Worm (Caenorhabditis elegans): ENCODE data around the gene hyl-1.

Gene hyl-1

ce11 chrIV:8538659-8539173 lies at the start of gene hyl-1:
Gene hyl-1, plus strand, starts transcription at chrIV:8539123.
- TF ChIP-seq tbx-11 (GFP tag; IDR thresholded peaks at IDR 0.05) (no peak), ceh-13 (GFP tag; optimal IDR thresholded peaks at IDR 0.05) (no peak), pes-1 (GFP tag; IDR thresholded peaks at IDR 0.05) (no peak), tra-4 (tag; optimal IDR thresholded peaks at IDR 0.05) (no peak), B0310.2 (tag; optimal IDR thresholded peaks at IDR 0.05) (no peak), hmbx-1 (tag; optimal IDR thresholded peaks at IDR 0.05) (no peak), tbx-37 (GFP tag; conservative IDR thresholded peaks at IDR 0.05) (no peak)

ce11 chrIV:8489915-8490314 lies 49.0 kb upstream of the hyl-1 start, which contains the start of gene srlf-2:
Gene srlf-2, plus strand, starts transcription at chrIV:8490215.
- TF ChIP-seq hnd-1 (tag; optimal IDR thresholded peaks at IDR 0.05) (no peak), sea-1 (GFP tag; conservative IDR thresholded peaks at IDR 0.05) (no peak), ets-7 (tag; optimal IDR thresholded peaks at IDR 0.05) (no peak), ama-1 (optimal IDR thresholded peaks at IDR 0.05) (no peak), aly-1 (tag; optimal IDR thresholded peaks at IDR 0.05) (no peak), scrt-1 (GFP tag; IDR thresholded peaks at IDR 0.05) (no peak), tbx-37 (GFP tag; conservative IDR thresholded peaks at IDR 0.05) (no peak), flt-1 (GFP tag; IDR thresholded peaks at IDR 0.05) (no peak), tra-4 (tag; optimal IDR thresholded peaks at IDR 0.05) (no peak)

DNA sequence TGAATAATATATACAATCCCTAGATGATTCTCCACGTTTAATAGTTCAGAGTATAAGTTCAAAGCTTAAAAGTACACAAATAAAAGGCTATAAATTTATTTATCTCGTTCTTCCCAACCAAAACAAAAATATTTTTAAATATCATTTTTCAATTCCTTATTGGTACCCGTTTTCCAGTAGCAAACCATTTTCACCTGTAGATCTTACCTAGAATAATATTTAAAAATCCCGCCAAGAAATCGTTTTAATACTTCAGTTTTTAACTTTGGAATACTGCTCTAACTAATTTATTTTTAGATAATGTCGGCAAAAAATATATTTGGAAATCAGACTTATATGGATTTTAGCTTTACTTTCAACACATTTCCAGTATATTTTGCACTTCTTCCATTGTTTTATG lies 46.7 kb upstream of the hyl-1 start, which contains the start of gene sru-7:
sru-7 (plus strand) TSS at position 301 of the 400 bp plus-strand sequence.
- TF ChIP-seq ceh-36 (tag; optimal IDR thresholded peaks at IDR 0.05) (no peak), sea-1 (GFP tag; conservative IDR thresholded peaks at IDR 0.05) (no peak), tbx-11 (GFP tag; IDR thresholded peaks at IDR 0.05) (no peak), ama-1 (optimal IDR thresholded peaks at IDR 0.05) (no peak), hmbx-1 (tag; optimal IDR thresholded peaks at IDR 0.05) (no peak), B0310.2 (tag; optimal IDR thresholded peaks at IDR 0.05) (no peak), hmg-4 (GFP tag; optimal IDR thresholded peaks at IDR 0.05) (no peak), tbx-37 (GFP tag; conservative IDR thresholded peaks at IDR 0.05) (no peak), aly-1 (tag; optimal IDR thresholded peaks at IDR 0.05) (no peak), F13C5.2 (tag; optimal IDR thresholded peaks at IDR 0.05) (no peak), hnd-1 (tag; optimal IDR thresholded peaks at IDR 0.05) (no peak), scrt-1 (GFP tag; IDR thresholded peaks at IDR 0.05) (no peak), pes-1 (GFP tag; IDR thresholded peaks at IDR 0.05) (no peak), ets-7 (tag; optimal IDR thresholded peaks at IDR 0.05) (no peak), flt-1 (GFP tag; IDR thresholded peaks at IDR 0.05) (no peak), tra-4 (tag; optimal IDR thresholded peaks at IDR 0.05) (no peak), ceh-13 (GFP tag; optimal IDR thresholded peaks at IDR 0.05) (no peak)

- TF ChIP-seq hmg-4 (GFP tag; optimal IDR thresholded peaks at IDR 0.05) (no peak), ama-1 (optimal IDR thresholded peaks at IDR 0.05) (no peak), aly-1 (tag; optimal IDR thresholded peaks at IDR 0.05) (no peak), tra-4 (tag; optimal IDR thresholded peaks at IDR 0.05) (no peak)
Measured at ce11 chrIV:8496263-8496662, 42.7 kb upstream of the hyl-1 start, which contains the start of gene C28C12.12. Gene C28C12.12, minus strand, starts transcription at chrIV:8496363.

ce11 chrIV:8498773-8499360 lies 40.1 kb upstream of the hyl-1 start, which contains the start of the genes acdh-13 and mesp-1:
Gene acdh-13, minus strand, starts transcription at chrIV:8498823.
Gene mesp-1, plus strand, starts transcription at chrIV:8499310.
- TF ChIP-seq tbx-37 (GFP tag; conservative IDR thresholded peaks at IDR 0.05) (peak; percentile 54; the same call in 1 of the 2 replicates), ceh-13 (GFP tag; optimal IDR thresholded peaks at IDR 0.05) (no peak), ceh-36 (tag; optimal IDR thresholded peaks at IDR 0.05) (no peak), aly-1 (tag; optimal IDR thresholded peaks at IDR 0.05) (no peak)

ce11 chrIV:8499956-8500355 lies 39.0 kb upstream of the hyl-1 start:
- TF ChIP-seq ceh-13 (GFP tag; optimal IDR thresholded peaks at IDR 0.05) (no peak), tbx-11 (GFP tag; IDR thresholded peaks at IDR 0.05) (no peak), flt-1 (GFP tag; IDR thresholded peaks at IDR 0.05) (no peak), pes-1 (GFP tag; IDR thresholded peaks at IDR 0.05) (no peak), sea-1 (GFP tag; conservative IDR thresholded peaks at IDR 0.05) (no peak), tra-4 (tag; optimal IDR thresholded peaks at IDR 0.05) (no peak), hmg-4 (GFP tag; optimal IDR thresholded peaks at IDR 0.05) (no peak), ets-7 (tag; optimal IDR thresholded peaks at IDR 0.05) (no peak), scrt-1 (GFP tag; IDR thresholded peaks at IDR 0.05) (no peak), ama-1 (optimal IDR thresholded peaks at IDR 0.05) (no peak), hnd-1 (tag; optimal IDR thresholded peaks at IDR 0.05) (no peak), hmbx-1 (tag; optimal IDR thresholded peaks at IDR 0.05) (no peak), aly-1 (tag; optimal IDR thresholded peaks at IDR 0.05) (no peak), ceh-36 (tag; optimal IDR thresholded peaks at IDR 0.05) (no peak), B0310.2 (tag; optimal IDR thresholded peaks at IDR 0.05) (no peak), tbx-37 (GFP tag; conservative IDR thresholded peaks at IDR 0.05) (no peak), F13C5.2 (tag; optimal IDR thresholded peaks at IDR 0.05) (no peak)

DNA sequence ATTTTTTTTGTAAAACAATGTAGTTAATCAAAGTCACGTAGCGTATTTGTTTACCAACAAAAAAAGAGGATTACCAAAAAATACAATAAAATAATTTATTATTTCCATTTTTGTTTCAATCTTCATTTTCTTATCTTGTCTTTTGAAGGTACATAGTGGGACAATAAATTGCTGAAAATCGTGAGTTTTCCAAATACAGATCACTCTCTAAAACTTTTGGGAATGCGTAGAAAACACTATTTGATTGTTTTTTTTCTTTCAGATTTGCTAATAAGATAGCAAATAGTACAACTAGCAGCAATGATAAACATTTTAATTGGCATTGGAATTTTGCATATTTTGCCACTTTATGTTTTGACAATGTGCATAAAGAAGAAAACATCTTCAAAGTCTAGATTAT lies 37.5 kb upstream of the hyl-1 start, which contains the start of gene C28C12.1:
C28C12.1 (plus strand) TSS at position 301 of the 400 bp plus-strand sequence.
- TF ChIP-seq scrt-1 (GFP tag; IDR thresholded peaks at IDR 0.05) (no peak), flt-1 (GFP tag; IDR thresholded peaks at IDR 0.05) (no peak), aly-1 (tag; optimal IDR thresholded peaks at IDR 0.05) (no peak), ama-1 (optimal IDR thresholded peaks at IDR 0.05) (no peak), hnd-1 (tag; optimal IDR thresholded peaks at IDR 0.05) (no peak), sea-1 (GFP tag; conservative IDR thresholded peaks at IDR 0.05) (no peak), hmbx-1 (tag; optimal IDR thresholded peaks at IDR 0.05) (no peak), tra-4 (tag; optimal IDR thresholded peaks at IDR 0.05) (no peak), B0310.2 (tag; optimal IDR thresholded peaks at IDR 0.05) (no peak)

ce11 chrIV:8506034-8506433 lies 32.9 kb upstream of the hyl-1 start:
- TF ChIP-seq ceh-13 (GFP tag; optimal IDR thresholded peaks at IDR 0.05) (no peak), tra-4 (tag; optimal IDR thresholded peaks at IDR 0.05) (no peak), ama-1 (optimal IDR thresholded peaks at IDR 0.05) (no peak)
